Worm (Caenorhabditis elegans) whole organism, L1 larva: ENCODE data around the gene F18A1.1.

Source experiments
- C04F5.9 ChIP-seq: sonication (generic microtip); optimal IDR thresholded peaks from 2 replicates; lab custom pipeline; 2016; ENCODE audit warnings: missing genetic modification characterization, missing compliant biosample characterization
- C16A3.4 ChIP-seq: fragments of 150-350 bp; optimal IDR thresholded peaks from 2 replicates; lab custom pipeline; 2014; ENCODE audit warnings: missing biosample characterization, missing genetic modification characterization
- F16B12.6 ChIP-seq: fragments of 150-350 bp; optimal IDR thresholded peaks from 2 replicates; lab custom pipeline; 2014; ENCODE audit warnings: missing biosample characterization, missing genetic modification characterization
- aly-2 ChIP-seq: fragments of 150-350 bp; optimal IDR thresholded peaks from 2 replicates; lab custom pipeline; 2014; ENCODE audit warnings: missing biosample characterization, missing genetic modification characterization
- blmp-1 ChIP-seq: fragments of 150-350 bp; optimal IDR thresholded peaks from 2 replicates; lab custom pipeline; 2014; ENCODE audit warnings: missing biosample characterization, missing genetic modification characterization
- ceh-63 ChIP-seq: fragments of 200-800 bp; sonication (Bioruptor generic); optimal IDR thresholded peaks from 2 replicates; lab custom pipeline; 2018; ENCODE audit warnings: mild to moderate bottlenecking, missing genetic modification characterization, missing compliant biosample characterization
- ceh-88 ChIP-seq: fragments of 200-800 bp; sonication (Bioruptor generic); IDR thresholded peaks from 2 replicates; pipeline ENCODE4 v1.3.6; 2022; ENCODE audit warnings: missing genetic modification characterization, missing compliant biosample characterization
- ces-1 ChIP-seq: fragments of 150-350 bp; optimal IDR thresholded peaks from 2 replicates; lab custom pipeline; 2014; ENCODE audit warnings: missing biosample characterization, missing genetic modification reagents, missing genetic modification characterization
- dsc-1 ChIP-seq: sonication (generic microtip); optimal IDR thresholded peaks from 2 replicates; lab custom pipeline; 2016; ENCODE audit warnings: mild to moderate bottlenecking, missing genetic modification characterization, missing compliant biosample characterization
- efl-1 ChIP-seq, 4 experiments: fragments of 150-350 bp; optimal IDR thresholded peaks in 3 of 4; peaks in 1 of 4; 1 replicate in 1 of 4; 2 replicates in 3 of 4; lab custom pipeline; 2014; ENCODE audit warnings: missing biosample characterization in 2 of 4, missing genetic modification characterization in 2 of 4, missing genetic modification reagents in 2 of 4
- egl-13 ChIP-seq: sonication (generic microtip); optimal IDR thresholded peaks from 2 replicates; lab custom pipeline; 2016; ENCODE audit warnings: missing genotype, missing genetic modification reagents, missing genetic modification characterization, missing compliant biosample characterization
- elt-3 ChIP-seq, 6 experiments: fragments of 150-350 bp in 1 of 6; sonication (generic microtip); optimal IDR thresholded peaks; 2 replicates each; lab custom pipeline; 2017 to 2018; ENCODE audit warnings: missing biosample characterization in 6 of 6, missing genetic modification characterization in 6 of 6, inconsistent platforms in 1 of 6
- fkh-10 ChIP-seq: sonication (generic microtip); optimal IDR thresholded peaks from 2 replicates; lab custom pipeline; 2017; ENCODE audit warnings: missing biosample characterization, missing genetic modification reagents, missing genetic modification characterization
- fkh-4 ChIP-seq: sonication (generic microtip); optimal IDR thresholded peaks from 2 replicates; lab custom pipeline; 2016; ENCODE audit warnings: missing compliant biosample characterization, missing genetic modification characterization, borderline replicate concordance
- fkh-8 ChIP-seq: sonication (generic microtip); optimal IDR thresholded peaks from 2 replicates; lab custom pipeline; 2016; ENCODE audit warnings: mild to moderate bottlenecking, missing genetic modification characterization, missing compliant biosample characterization
- fos-1 ChIP-seq: fragments of 150-350 bp; optimal IDR thresholded peaks from 2 replicates; lab custom pipeline; 2014; ENCODE audit warnings: missing biosample characterization, missing genetic modification characterization
- grh-1 ChIP-seq: fragments of 200-800 bp; sonication (Bioruptor generic); IDR thresholded peaks from 2 replicates; pipeline ENCODE4 v1.3.6; 2022; ENCODE audit warnings: missing genetic modification reagents, missing genetic modification characterization, missing compliant biosample characterization
- hlh-17 ChIP-seq: fragments of 200-800 bp; sonication (Bioruptor generic); optimal IDR thresholded peaks from 2 replicates; lab custom pipeline; 2018; ENCODE audit warnings: missing genetic modification characterization, mild to moderate bottlenecking, missing compliant biosample characterization, moderate library complexity, borderline replicate concordance
- hpl-2 ChIP-seq: fragments of 150-350 bp; optimal IDR thresholded peaks from 2 replicates; lab custom pipeline; 2014; ENCODE audit warnings: missing biosample characterization, missing genetic modification reagents, missing genetic modification characterization
- jun-1 ChIP-seq: fragments of 150-350 bp; optimal IDR thresholded peaks from 2 replicates; lab custom pipeline; 2014; ENCODE audit warnings: missing biosample characterization, missing genetic modification reagents, missing genetic modification characterization
- lin-13 ChIP-seq: fragments of 150-350 bp; optimal IDR thresholded peaks from 2 replicates; lab custom pipeline; 2014; ENCODE audit warnings: missing biosample characterization, missing genetic modification reagents, missing genetic modification characterization
- lin-14 ChIP-seq: fragments of 200-800 bp; sonication (Bioruptor generic); optimal IDR thresholded peaks from 2 replicates; lab custom pipeline; 2018; ENCODE audit warnings: mild to moderate bottlenecking, missing genetic modification characterization, moderate library complexity, missing compliant biosample characterization
- lir-3 ChIP-seq: sonication (generic microtip); optimal IDR thresholded peaks from 2 replicates; lab custom pipeline; 2016; ENCODE audit warnings: mild to moderate bottlenecking, missing genetic modification characterization, moderate library complexity, missing compliant biosample characterization; ENCODE audit not compliant: poor library complexity
- lsy-2 ChIP-seq, 2 experiments: fragments of 150-350 bp; optimal IDR thresholded peaks; 2 replicates each; lab custom pipeline; 2014; ENCODE audit warnings: missing biosample characterization in 2 of 2, missing genetic modification characterization in 2 of 2
- mab-9 ChIP-seq: fragments of 200-800 bp; sonication (Bioruptor generic); IDR thresholded peaks from 2 replicates; pipeline ENCODE4 v1.3.6; 2022; ENCODE audit warnings: missing genetic modification reagents, missing genetic modification characterization, missing compliant biosample characterization
- mep-1 ChIP-seq: fragments of 150-350 bp; optimal IDR thresholded peaks from 2 replicates; lab custom pipeline; 2014; ENCODE audit warnings: missing biosample characterization, missing genetic modification characterization
- nhr-11 ChIP-seq: fragments of 150-350 bp; optimal IDR thresholded peaks from 2 replicates; lab custom pipeline; 2014; ENCODE audit warnings: missing biosample characterization, missing genetic modification characterization
- nhr-28 ChIP-seq: fragments of 150-350 bp; optimal IDR thresholded peaks from 2 replicates; lab custom pipeline; 2014; ENCODE audit warnings: missing biosample characterization, missing genetic modification characterization
- nhr-47 ChIP-seq: sonication (generic microtip); optimal IDR thresholded peaks from 2 replicates; lab custom pipeline; 2016; ENCODE audit warnings: mild to moderate bottlenecking, missing genetic modification characterization, moderate library complexity, missing compliant biosample characterization
- nhr-71 ChIP-seq: sonication (generic microtip); optimal IDR thresholded peaks from 2 replicates; lab custom pipeline; 2016; ENCODE audit warnings: mild to moderate bottlenecking, missing genetic modification characterization, moderate library complexity, missing compliant biosample characterization
- nhr-77 ChIP-seq: fragments of 150-350 bp; optimal IDR thresholded peaks from 2 replicates; lab custom pipeline; 2014; ENCODE audit warnings: missing biosample characterization, missing genetic modification characterization
- nhr-90 ChIP-seq: sonication (generic microtip); optimal IDR thresholded peaks from 2 replicates; lab custom pipeline; 2016; ENCODE audit warnings: mild to moderate bottlenecking, missing genetic modification characterization, missing compliant biosample characterization; ENCODE audit not compliant: poor library complexity
- pag-3 ChIP-seq: sonication (generic microtip); optimal IDR thresholded peaks from 2 replicates; lab custom pipeline; 2017; ENCODE audit warnings: missing genetic modification characterization, mild to moderate bottlenecking, missing compliant biosample characterization, antibody characterized with exemption, borderline replicate concordance; ENCODE audit not compliant: insufficient read depth
- pqm-1 ChIP-seq: sonication (generic microtip); optimal IDR thresholded peaks from 3 replicates; lab custom pipeline; 2017; ENCODE audit warnings: missing biosample characterization, missing genetic modification characterization
- rnt-1 ChIP-seq: sonication (generic microtip); optimal IDR thresholded peaks from 2 replicates; lab custom pipeline; 2016; ENCODE audit warnings: mild to moderate bottlenecking, missing genetic modification characterization, moderate library complexity, missing compliant biosample characterization
- skn-1 ChIP-seq: fragments of 150-350 bp; optimal IDR thresholded peaks from 2 replicates; lab custom pipeline; 2014; ENCODE audit warnings: missing biosample characterization, missing genetic modification characterization
- snpc-4 ChIP-seq: fragments of 150-350 bp; optimal IDR thresholded peaks from 2 replicates; lab custom pipeline; 2014; ENCODE audit warnings: missing biosample characterization, missing genetic modification characterization
- snu-23 ChIP-seq: sonication (generic microtip); optimal IDR thresholded peaks from 2 replicates; lab custom pipeline; 2016; ENCODE audit warnings: missing genetic modification characterization, missing compliant biosample characterization
- sox-4 ChIP-seq: sonication (generic microtip); optimal IDR thresholded peaks from 2 replicates; lab custom pipeline; 2016; ENCODE audit warnings: missing genetic modification characterization, missing compliant biosample characterization
- sup-37 ChIP-seq: fragments of 200-800 bp; sonication (Bioruptor generic); optimal IDR thresholded peaks from 2 replicates; lab custom pipeline; 2018; ENCODE audit warnings: mild to moderate bottlenecking, missing genetic modification characterization, missing compliant biosample characterization
- swsn-7 ChIP-seq: sonication (generic microtip); optimal IDR thresholded peaks from 2 replicates; lab custom pipeline; 2016; ENCODE audit warnings: missing genetic modification characterization, missing compliant biosample characterization
- tbx-2 ChIP-seq: sonication (generic microtip); optimal IDR thresholded peaks from 2 replicates; lab custom pipeline; 2016; ENCODE audit warnings: missing genetic modification characterization, missing compliant biosample characterization
- tlp-1 ChIP-seq: fragments of 150-350 bp; optimal IDR thresholded peaks from 2 replicates; lab custom pipeline; 2014; ENCODE audit warnings: missing biosample characterization, missing genetic modification characterization
- unc-130 ChIP-seq: fragments of 150-350 bp; optimal IDR thresholded peaks from 2 replicates; lab custom pipeline; 2017; ENCODE audit warnings: missing biosample characterization, missing genetic modification characterization, inconsistent platforms
- unc-30 ChIP-seq: sonication (generic microtip); optimal IDR thresholded peaks from 2 replicates; lab custom pipeline; 2017; ENCODE audit warnings: missing biosample characterization, missing genetic modification characterization
- unc-62 ChIP-seq: fragments of 150-350 bp; optimal IDR thresholded peaks from 2 replicates; lab custom pipeline; 2014; ENCODE audit warnings: missing biosample characterization, missing genetic modification reagents, missing genetic modification characterization
- vab-15 ChIP-seq: sonication (generic microtip); optimal IDR thresholded peaks from 2 replicates; lab custom pipeline; 2017; ENCODE audit warnings: missing genotype, mild to moderate bottlenecking, missing genetic modification characterization, missing compliant biosample characterization
- zag-1 ChIP-seq: fragments of 150-350 bp; optimal IDR thresholded peaks from 2 replicates; lab custom pipeline; 2014; ENCODE audit warnings: missing biosample characterization, missing genetic modification characterization

The F18A1.1 gene

DNA sequence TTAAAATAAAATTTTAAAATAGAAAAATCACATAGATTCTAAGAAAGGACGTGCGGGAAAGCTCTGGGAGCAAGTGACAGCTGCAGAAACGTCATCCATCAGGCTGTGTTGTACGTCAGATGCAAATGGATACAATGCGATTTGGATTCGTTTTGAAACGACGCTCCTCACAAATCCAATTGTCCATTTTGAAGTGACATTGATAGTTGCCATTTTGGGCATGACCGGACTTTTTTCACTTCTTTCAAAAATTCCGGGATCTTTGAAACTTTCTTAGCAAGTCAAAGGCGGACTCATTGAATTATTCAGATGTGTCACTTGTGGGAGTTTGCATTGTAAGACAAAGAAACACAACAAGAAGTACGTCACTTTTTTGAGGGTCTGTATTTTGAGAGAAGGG is 34.4 kb downstream of the F18A1.1 start:
- no peak for TF ChIP-seq efl-1 (optimal IDR thresholded peaks at IDR 0.05; lab: Kevin White, UChicago)
- peak in 1 of 2 experiments; percentile 39 for TF ChIP-seq efl-1 (GFP tag; optimal IDR thresholded peaks at IDR 0.05 in 1 of 2; lab: Kevin White, UChicago)
- no peak for TF ChIP-seq nhr-47 (tag; lab: Kevin White, UChicago)
- TF ChIP-seq fkh-10 = peak; percentile 78
- no peak for TF ChIP-seq unc-30
- TF ChIP-seq ceh-63 (GFP tag; lab: Kevin White, UChicago) = no peak
- TF ChIP-seq nhr-71 (tag; lab: Kevin White, UChicago) = peak; percentile 2
- TF ChIP-seq lin-14 (GFP tag; lab: Kevin White, UChicago) = peak; percentile 68
- TF ChIP-seq F16B12.6 = no peak
- TF ChIP-seq tbx-2 = no peak
- no peak for TF ChIP-seq C16A3.4
- TF ChIP-seq sup-37 (GFP tag; lab: Kevin White, UChicago) = no peak
- no peak for TF ChIP-seq hlh-17 (GFP tag; lab: Kevin White, UChicago)
- TF ChIP-seq zag-1 = no peak
- no peak for TF ChIP-seq snpc-4

ce11 chrII:7720479-7720878 is 35.8 kb downstream of the F18A1.1 start:
- TF ChIP-seq snu-23 (GFP tag; lab: Kevin White, UChicago) (peak; percentile 4), fos-1 (tag; lab: Kevin White, UChicago) (no peak), lin-14 (GFP tag; lab: Kevin White, UChicago) (peak; percentile 26), grh-1 (GFP tag; lab: Robert Waterston, UW) (no peak), pag-3 (tag; lab: Kevin White, UChicago) (no peak), nhr-71 (tag; lab: Kevin White, UChicago) (peak; percentile 13)
- TF ChIP-seq, all 84 proteins: peak for 3

ce11 chrII:7722784-7723183 is 38.1 kb downstream of the F18A1.1 start:
- TF ChIP-seq tlp-1 = no peak
- no peak for TF ChIP-seq ceh-88 (GFP tag; lab: Robert Waterston, UW)
- TF ChIP-seq sox-4 (tag; lab: Kevin White, UChicago) = no peak
- TF ChIP-seq nhr-28 (tag; lab: Kevin White, UChicago) = no peak
- TF ChIP-seq mab-9 = no peak
- no peak for TF ChIP-seq grh-1 (GFP tag; lab: Robert Waterston, UW)
- TF ChIP-seq ces-1 (GFP tag; lab: Kevin White, UChicago) = no peak
- no peak for TF ChIP-seq jun-1 (tag; lab: Kevin White, UChicago)
- TF ChIP-seq nhr-90 (tag; lab: Kevin White, UChicago) = no peak
- TF ChIP-seq vab-15 (tag; lab: Kevin White, UChicago) = no peak
- no peak for TF ChIP-seq dsc-1
- no peak for TF ChIP-seq fkh-8 (tag; lab: Kevin White, UChicago)
- no peak for TF ChIP-seq pqm-1
- TF ChIP-seq F16B12.6 = no peak
- no peak for TF ChIP-seq nhr-77 (tag; lab: Kevin White, UChicago)
- no peak for TF ChIP-seq C04F5.9 (tag; lab: Kevin White, UChicago)
- TF ChIP-seq elt-3 (tag; optimal IDR thresholded peaks at IDR 0.05; lab: Kevin White, UChicago) = no peak
- TF ChIP-seq rnt-1 (tag; lab: Kevin White, UChicago) = peak; percentile 53
- no peak for TF ChIP-seq swsn-7
- no peak for TF ChIP-seq aly-2 (tag; lab: Kevin White, UChicago)
- TF ChIP-seq unc-130 (tag; lab: Kevin White, UChicago) = peak; percentile 23
- TF ChIP-seq lsy-2 (tag; optimal IDR thresholded peaks at IDR 0.05; lab: Kevin White, UChicago) = peak in 1 of 2 experiments; percentile 28
- TF ChIP-seq nhr-71 (tag; lab: Kevin White, UChicago) = peak; percentile 46
- TF ChIP-seq lin-14 (GFP tag; lab: Kevin White, UChicago) = peak; percentile 69
- no peak for TF ChIP-seq unc-62 (GFP tag; lab: Kevin White, UChicago)
- TF ChIP-seq blmp-1 = no peak
- TF ChIP-seq nhr-11 = no peak
- TF ChIP-seq hlh-17 (GFP tag; lab: Kevin White, UChicago) = no peak
- TF ChIP-seq fkh-4 (tag; lab: Kevin White, UChicago) = no peak
- TF ChIP-seq lir-3 (tag; lab: Kevin White, UChicago) = no peak
- no peak for TF ChIP-seq pag-3 (tag; lab: Kevin White, UChicago)
- no peak for TF ChIP-seq C16A3.4
- TF ChIP-seq skn-1 = no peak
- no peak for TF ChIP-seq fos-1 (tag; lab: Kevin White, UChicago)
- TF ChIP-seq hpl-2 = no peak
- TF ChIP-seq mep-1 (tag; lab: Kevin White, UChicago) = no peak
- no peak for TF ChIP-seq lin-13 (GFP tag; lab: Kevin White, UChicago)
- no peak for TF ChIP-seq egl-13
